Fruit fly (Drosophila melanogaster) whole organism, prepupa: ENCODE data around the gene Ip259.

Source experiments
- Blimp-1 ChIP-seq: fragments of 200-800 bp; sonication (Bioruptor generic); optimal IDR thresholded peaks from 3 replicates; lab custom pipeline; 2017; ENCODE audit warnings: missing biosample characterization, missing genetic modification characterization, mild to moderate bottlenecking, moderate library complexity, missing genetic modification reagents
- CG10631 ChIP-seq: fragments of 200-800 bp; sonication (Bioruptor generic); optimal IDR thresholded peaks from 2 replicates; lab custom pipeline; 2016; ENCODE audit warnings: missing biosample characterization, missing genetic modification characterization
- CG10669 ChIP-seq: fragments of 200-800 bp; sonication (Bioruptor generic); optimal IDR thresholded peaks from 3 replicates; lab custom pipeline; 2018; ENCODE audit warnings: missing biosample characterization, mild to moderate bottlenecking, missing genetic modification characterization, moderate library complexity
- CG11762 ChIP-seq: fragments of 200-800 bp; sonication (Bioruptor generic); optimal IDR thresholded peaks from 3 replicates; lab custom pipeline; 2016; ENCODE audit warnings: missing biosample characterization, missing genetic modification characterization; ENCODE audit not compliant: insufficient read depth
- CG15336 ChIP-seq: fragments of 200-800 bp; sonication (Bioruptor generic); IDR thresholded peaks from 2 replicates; pipeline ENCODE4 v1.3.6; 2022; ENCODE audit warnings: missing biosample characterization, missing genetic modification characterization
- CG1621 ChIP-seq: fragments of 200-800 bp; sonication (Bioruptor generic); optimal IDR thresholded peaks from 3 replicates; lab custom pipeline; 2018; ENCODE audit warnings: missing biosample characterization, mild to moderate bottlenecking, missing genetic modification characterization
- CG16779 ChIP-seq: fragments of 200-800 bp; sonication (Bioruptor generic); optimal IDR thresholded peaks from 3 replicates; lab custom pipeline; 2017; ENCODE audit warnings: missing biosample characterization, mild to moderate bottlenecking, missing genetic modification characterization
- CG3032 ChIP-seq: fragments of 200-800 bp; optimal IDR thresholded peaks from 2 replicates; lab custom pipeline; 2019; ENCODE audit warnings: missing biosample characterization, mild to moderate bottlenecking, missing genetic modification characterization, moderate library complexity
- CG31627 ChIP-seq: fragments of 200-800 bp; sonication (Bioruptor generic); optimal IDR thresholded peaks from 3 replicates; lab custom pipeline; 2016; ENCODE audit warnings: missing biosample characterization, missing genetic modification characterization
- CG34406 ChIP-seq: fragments of 200-800 bp; sonication (Bioruptor generic); optimal IDR thresholded peaks from 3 replicates; lab custom pipeline; 2016; ENCODE audit warnings: missing biosample characterization, missing genetic modification characterization
- CG3919 ChIP-seq: fragments of 200-800 bp; sonication (Bioruptor generic); optimal IDR thresholded peaks from 3 replicates; lab custom pipeline; 2016; ENCODE audit warnings: missing biosample characterization, missing genetic modification characterization
- CG4318 ChIP-seq: fragments of 200-800 bp; sonication (Bioruptor generic); optimal IDR thresholded peaks from 3 replicates; lab custom pipeline; 2017; ENCODE audit warnings: missing biosample characterization, mild to moderate bottlenecking, missing genetic modification characterization
- CG6163 ChIP-seq: fragments of 200-800 bp; sonication (Bioruptor generic); IDR thresholded peaks from 3 replicates; pipeline ENCODE4 v1.3.6; 2022; ENCODE audit warnings: missing biosample characterization, missing genetic modification characterization
- CG6792 ChIP-seq: fragments of 200-800 bp; sonication (Bioruptor generic); optimal IDR thresholded peaks from 3 replicates; lab custom pipeline; 2016; ENCODE audit warnings: missing biosample characterization, missing genetic modification characterization
- CG6808 ChIP-seq: fragments of 200-800 bp; sonication (Bioruptor generic); optimal IDR thresholded peaks from 3 replicates; lab custom pipeline; 2017; ENCODE audit warnings: missing biosample characterization, missing genetic modification characterization, mild to moderate bottlenecking, moderate library complexity, missing genetic modification reagents
- CG8119 ChIP-seq: fragments of 200-800 bp; sonication (Bioruptor generic); IDR thresholded peaks from 3 replicates; pipeline ENCODE4 v1.3.6; 2022; ENCODE audit warnings: missing biosample characterization, missing genetic modification characterization
- CG8319 ChIP-seq: fragments of 200-800 bp; sonication (Bioruptor generic); optimal IDR thresholded peaks from 3 replicates; lab custom pipeline; 2016; ENCODE audit warnings: missing biosample characterization, missing genetic modification characterization
- CG8632 ChIP-seq: fragments of 200-800 bp; sonication (Bioruptor generic); optimal IDR thresholded peaks from 3 replicates; lab custom pipeline; 2016; ENCODE audit warnings: missing biosample characterization, missing genetic modification characterization
- Eip75B ChIP-seq: fragments of 200-800 bp; sonication (Bioruptor generic); optimal IDR thresholded peaks from 3 replicates; lab custom pipeline; 2016; ENCODE audit warnings: missing biosample characterization, missing genetic modification characterization
- Eip78C ChIP-seq: fragments of 200-800 bp; sonication (Bioruptor generic); peaks from one replicate; lab custom pipeline; 2016; ENCODE audit warnings: missing biosample characterization, missing genetic modification characterization
- Eip93F ChIP-seq: fragments of 200-800 bp; sonication (Bioruptor generic); optimal IDR thresholded peaks from 2 replicates; lab custom pipeline; 2016; ENCODE audit warnings: missing biosample characterization, mild to moderate bottlenecking, missing genetic modification characterization
- Ets96B ChIP-seq: fragments of 200-800 bp; optimal IDR thresholded peaks from 2 replicates; lab custom pipeline; 2019; ENCODE audit warnings: missing biosample characterization, mild to moderate bottlenecking, missing genetic modification characterization, moderate library complexity
- Gug ChIP-seq: fragments of 200-800 bp; sonication (Bioruptor generic); IDR thresholded peaks from 2 replicates; pipeline ENCODE4 v1.3.6; 2022; ENCODE audit warnings: missing biosample characterization, missing genetic modification characterization
- Hr38 ChIP-seq: sonication (Bioruptor generic); optimal IDR thresholded peaks from 2 replicates; lab custom pipeline; 2016; ENCODE audit warnings: missing biosample characterization, missing genetic modification characterization
- Hr39 ChIP-seq: fragments of 200-800 bp; sonication (Bioruptor generic); optimal IDR thresholded peaks from 2 replicates; lab custom pipeline; 2016; ENCODE audit warnings: missing biosample characterization, missing genetic modification characterization
- Hr4 ChIP-seq: fragments of 200-800 bp; sonication (Bioruptor generic); optimal IDR thresholded peaks from 3 replicates; lab custom pipeline; 2016; ENCODE audit warnings: missing biosample characterization, missing genetic modification characterization
- Lpt ChIP-seq: fragments of 200-800 bp; sonication (Bioruptor generic); optimal IDR thresholded peaks from 3 replicates; lab custom pipeline; 2016; ENCODE audit warnings: missing biosample characterization, missing genetic modification characterization
- OdsH ChIP-seq: fragments of 200-800 bp; sonication (Bioruptor generic); optimal IDR thresholded peaks from 3 replicates; lab custom pipeline; 2016; ENCODE audit warnings: missing biosample characterization, missing genetic modification characterization
- Smox ChIP-seq: fragments of 200-800 bp; sonication (Bioruptor generic); optimal IDR thresholded peaks from 3 replicates; lab custom pipeline; 2016; ENCODE audit warnings: missing biosample characterization, missing genetic modification characterization
- Sox102F ChIP-seq: fragments of 200-800 bp; sonication (Bioruptor generic); optimal IDR thresholded peaks from 2 replicates; lab custom pipeline; 2016; ENCODE audit warnings: missing biosample characterization, mild to moderate bottlenecking, missing genetic modification characterization
- Sox14 ChIP-seq: fragments of 200-800 bp; sonication (Bioruptor generic); optimal IDR thresholded peaks from 3 replicates; lab custom pipeline; 2016; ENCODE audit warnings: missing biosample characterization, missing genetic modification characterization
- Sox15 ChIP-seq: fragments of 200-800 bp; sonication (Bioruptor generic); optimal IDR thresholded peaks from 3 replicates; lab custom pipeline; 2016; ENCODE audit warnings: missing biosample characterization, missing genetic modification characterization
- achi ChIP-seq: fragments of 200-800 bp; sonication (Bioruptor generic); optimal IDR thresholded peaks from 3 replicates; lab custom pipeline; 2016; ENCODE audit warnings: missing biosample characterization, missing genetic modification characterization
- acj6 ChIP-seq: fragments of 200-800 bp; sonication (Bioruptor generic); optimal IDR thresholded peaks from 3 replicates; lab custom pipeline; 2016; ENCODE audit warnings: missing biosample characterization, missing genetic modification characterization
- cyc ChIP-seq: fragments of 200-800 bp; sonication (Bioruptor generic); optimal IDR thresholded peaks from 3 replicates; lab custom pipeline; 2016; ENCODE audit warnings: missing biosample characterization, missing genetic modification characterization
- dac ChIP-seq: fragments of 200-800 bp; sonication (Bioruptor generic); optimal IDR thresholded peaks from 2 replicates; lab custom pipeline; 2017; ENCODE audit warnings: missing biosample characterization, mild to moderate bottlenecking, missing genetic modification characterization
- eg ChIP-seq: fragments of 200-800 bp; sonication (Bioruptor generic); IDR thresholded peaks from 3 replicates; pipeline ENCODE4 v1.3.6; 2022; ENCODE audit warnings: missing biosample characterization, missing genetic modification characterization
- esn ChIP-seq: fragments of 200-800 bp; sonication (Bioruptor generic); optimal IDR thresholded peaks from 2 replicates; lab custom pipeline; 2016; ENCODE audit warnings: missing biosample characterization, mild to moderate bottlenecking, missing genetic modification characterization, moderate library complexity
- fd59A ChIP-seq: fragments of 200-800 bp; sonication (Bioruptor generic); optimal IDR thresholded peaks from 2 replicates; lab custom pipeline; 2017; ENCODE audit warnings: missing biosample characterization, mild to moderate bottlenecking, missing genetic modification characterization, missing genetic modification reagents
- lz ChIP-seq: fragments of 200-800 bp; sonication (Bioruptor generic); optimal IDR thresholded peaks from 3 replicates; lab custom pipeline; 2016; ENCODE audit warnings: missing biosample characterization, missing genetic modification characterization
- salr ChIP-seq, 2 experiments: fragments of 200-800 bp; sonication (Bioruptor generic); optimal IDR thresholded peaks; 3 replicates each; lab custom pipeline; 2016 to 2018; ENCODE audit warnings: missing biosample characterization in 2 of 2, missing genetic modification characterization in 2 of 2, mild to moderate bottlenecking in 1 of 2
- spab ChIP-seq: fragments of 200-800 bp; sonication (Bioruptor generic); optimal IDR thresholded peaks from 2 replicates; lab custom pipeline; 2017; ENCODE audit warnings: missing biosample characterization, mild to moderate bottlenecking, missing genetic modification characterization, missing genetic modification reagents
- ss ChIP-seq, 2 experiments: fragments of 200-800 bp; sonication (Bioruptor generic); optimal IDR thresholded peaks; 2 replicates in 1 of 2; 3 replicates in 1 of 2; lab custom pipeline; 2017 to 2018; ENCODE audit warnings: mild to moderate bottlenecking in 2 of 2, missing biosample characterization in 2 of 2, missing genetic modification characterization in 2 of 2, moderate library complexity in 1 of 2
- svp ChIP-seq: fragments of 200-800 bp; sonication (Bioruptor generic); peaks from one replicate; lab custom pipeline; 2016; ENCODE audit warnings: missing biosample characterization, missing genetic modification characterization
- topi ChIP-seq: fragments of 200-800 bp; sonication (Bioruptor generic); optimal IDR thresholded peaks from 3 replicates; lab custom pipeline; 2016; ENCODE audit warnings: missing biosample characterization, missing genetic modification characterization

The Ip259 gene

dm6 chr2L:10426534-10427048, 18.4 kb downstream of the Ip259 start, which contains the start of the genes SmB and KdelR (continued):
- TF ChIP-seq achi = no peak
- no peak for TF ChIP-seq Blimp-1 (GFP tag; lab: Kevin White, UChicago)
- no peak for TF ChIP-seq acj6
- TF ChIP-seq CG8632 (GFP tag; lab: Kevin White, UChicago) = no peak
- TF ChIP-seq OdsH (GFP tag; lab: Kevin White, UChicago) = no peak
- TF ChIP-seq fd59A (GFP tag; lab: Kevin White, UChicago) = no peak
- no peak for TF ChIP-seq CG6808
- TF ChIP-seq svp (GFP tag; lab: Kevin White, UChicago) = no peak

- TF ChIP-seq CG4318 = no peak
- peak; percentile 64 for TF ChIP-seq esn (GFP tag; lab: Kevin White, UChicago)
- TF ChIP-seq CG1621 (tag; lab: Kevin White, UChicago) = no peak
- no peak for TF ChIP-seq salr (GFP tag; optimal IDR thresholded peaks at IDR 0.05; lab: Kevin White, UChicago)
- peak; percentile 35 for TF ChIP-seq CG11762 (GFP tag; lab: Kevin White, UChicago)
- no peak for TF ChIP-seq CG10669 (GFP tag; lab: Kevin White, UChicago)
- no peak for TF ChIP-seq Hr4
- peak; percentile 82 for TF ChIP-seq Eip78C (GFP tag; lab: Kevin White, UChicago)
- TF ChIP-seq Sox14 (GFP tag; lab: Kevin White, UChicago) = peak; percentile 22
- peak; percentile 45 for TF ChIP-seq topi
- peak; percentile 35 for TF ChIP-seq CG6792 (GFP tag; lab: Kevin White, UChicago)
- 0 out of 2 replicates have a peak, but pooled peaks have one; percentile 9 for TF ChIP-seq Gug (GFP tag; lab: Robert Waterston, UW)
- TF ChIP-seq CG3919 (GFP tag; lab: Kevin White, UChicago) = no peak
- peak; percentile 7 for TF ChIP-seq Sox15 (GFP tag; lab: Kevin White, UChicago)
- no peak for TF ChIP-seq spab (GFP tag; lab: Kevin White, UChicago)
- no peak for TF ChIP-seq CG10631 (GFP tag; lab: Kevin White, UChicago)
- TF ChIP-seq OdsH (GFP tag; lab: Kevin White, UChicago) = peak; percentile 51
- no peak for TF ChIP-seq achi
- TF ChIP-seq CG6808 = no peak
- peak; percentile 16 for TF ChIP-seq CG31627 (GFP tag; lab: Kevin White, UChicago)
- TF ChIP-seq cyc (GFP tag; lab: Kevin White, UChicago) = peak; percentile 23
- TF ChIP-seq CG3032 (tag; lab: Kevin White, UChicago) = peak; percentile 52
- TF ChIP-seq acj6 = peak; percentile 37
- TF ChIP-seq CG15336 (GFP tag; lab: Robert Waterston, UW) = peak; percentile 69
- TF ChIP-seq lz (GFP tag; lab: Kevin White, UChicago) = peak; percentile 65
- TF ChIP-seq Ets96B (tag; lab: Kevin White, UChicago) = peak; percentile 49
- peak in 1 of 2 experiments; percentile 1 for TF ChIP-seq ss (GFP tag; optimal IDR thresholded peaks at IDR 0.05; lab: Kevin White, UChicago)
- TF ChIP-seq Hr39 = peak; percentile 15
- TF ChIP-seq Blimp-1 (GFP tag; lab: Kevin White, UChicago) = no peak
- TF ChIP-seq Lpt (GFP tag; lab: Kevin White, UChicago) = peak; percentile 4
- TF ChIP-seq Eip93F (GFP tag; lab: Kevin White, UChicago) = no peak
- no peak for TF ChIP-seq CG8319 (GFP tag; lab: Kevin White, UChicago)
- TF ChIP-seq CG6163 (GFP tag; lab: Robert Waterston, UW) = peak; percentile 31; the same call in 1 of the 3 replicates
Observed at dm6 chr2L:10428528-10428927, 20.4 kb downstream of the Ip259 start, which contains the start of gene CG5188. Gene CG5188, plus strand, starts transcription at chr2L:10428829.

DNA sequence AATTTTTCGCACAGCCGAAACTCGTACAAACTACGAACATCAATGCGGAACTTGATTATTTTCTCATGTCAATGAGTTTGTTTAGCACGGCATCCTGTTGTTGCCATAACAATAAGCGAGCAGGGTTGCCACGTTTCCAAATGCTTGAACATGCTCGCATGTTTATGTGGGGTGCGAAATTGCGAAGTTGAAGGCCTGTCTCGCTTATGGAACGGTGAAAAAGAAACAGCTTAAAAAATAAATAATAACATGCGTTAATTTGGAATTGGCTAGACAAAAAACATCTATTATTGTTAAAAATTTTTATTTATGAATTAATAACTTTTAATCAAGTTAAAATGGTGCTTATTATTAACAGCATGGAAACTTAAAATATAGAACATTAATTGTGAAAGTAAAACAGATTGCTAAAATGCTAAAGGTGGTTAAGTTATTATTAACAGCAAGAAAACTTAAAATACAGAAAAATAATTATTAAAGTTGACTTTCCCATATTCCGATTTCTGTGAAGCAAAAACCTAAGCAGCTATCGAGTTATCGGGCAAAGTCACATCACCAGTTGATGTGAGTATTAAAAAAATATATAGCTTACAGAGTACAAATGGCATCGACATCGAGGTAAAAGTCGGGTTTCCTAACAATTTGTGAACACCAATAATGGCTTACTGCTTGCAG, 22.8 kb downstream of the Ip259 start, which contains the start of the genes Bug22 and TfIIB:
Gene Bug22, minus strand, starts transcription at position 117 of the 675 bp plus-strand sequence.
Gene TfIIB, plus strand, starts transcription at position 537 of the 675 bp plus-strand sequence.
- TF ChIP-seq CG16779 (tag; lab: Kevin White, UChicago) (no peak), Hr38 (GFP tag; lab: Kevin White, UChicago) (no peak), CG3919 (GFP tag; lab: Kevin White, UChicago) (no peak), Smox (GFP tag; lab: Kevin White, UChicago) (no peak), Sox102F (GFP tag; lab: Kevin White, UChicago) (no peak), lz (GFP tag; lab: Kevin White, UChicago) (peak; percentile 72), Eip75B (no peak), dac (no peak), Eip93F (GFP tag; lab: Kevin White, UChicago) (no peak), Hr4 (no peak), CG8119 (GFP tag; lab: Robert Waterston, UW) (no peak), Sox15 (GFP tag; lab: Kevin White, UChicago) (peak; percentile 41), Blimp-1 (GFP tag; lab: Kevin White, UChicago) (no peak), eg (GFP tag; lab: Robert Waterston, UW) (no peak; the same call in 2 of the 3 replicates), CG6163 (GFP tag; lab: Robert Waterston, UW) (peak; percentile 71; the same call in 2 of the 3 replicates), salr (GFP tag; optimal IDR thresholded peaks at IDR 0.05; lab: Kevin White, UChicago) (no peak), ss (GFP tag; optimal IDR thresholded peaks at IDR 0.05; lab: Kevin White, UChicago) (no peak), acj6 (peak; percentile 74), CG34406 (GFP tag; lab: Kevin White, UChicago) (peak; percentile 64), CG10631 (GFP tag; lab: Kevin White, UChicago) (no peak)
